Fruit fly (Drosophila melanogaster): ENCODE data around the gene CG32681.

The CG32681 gene

DNA sequence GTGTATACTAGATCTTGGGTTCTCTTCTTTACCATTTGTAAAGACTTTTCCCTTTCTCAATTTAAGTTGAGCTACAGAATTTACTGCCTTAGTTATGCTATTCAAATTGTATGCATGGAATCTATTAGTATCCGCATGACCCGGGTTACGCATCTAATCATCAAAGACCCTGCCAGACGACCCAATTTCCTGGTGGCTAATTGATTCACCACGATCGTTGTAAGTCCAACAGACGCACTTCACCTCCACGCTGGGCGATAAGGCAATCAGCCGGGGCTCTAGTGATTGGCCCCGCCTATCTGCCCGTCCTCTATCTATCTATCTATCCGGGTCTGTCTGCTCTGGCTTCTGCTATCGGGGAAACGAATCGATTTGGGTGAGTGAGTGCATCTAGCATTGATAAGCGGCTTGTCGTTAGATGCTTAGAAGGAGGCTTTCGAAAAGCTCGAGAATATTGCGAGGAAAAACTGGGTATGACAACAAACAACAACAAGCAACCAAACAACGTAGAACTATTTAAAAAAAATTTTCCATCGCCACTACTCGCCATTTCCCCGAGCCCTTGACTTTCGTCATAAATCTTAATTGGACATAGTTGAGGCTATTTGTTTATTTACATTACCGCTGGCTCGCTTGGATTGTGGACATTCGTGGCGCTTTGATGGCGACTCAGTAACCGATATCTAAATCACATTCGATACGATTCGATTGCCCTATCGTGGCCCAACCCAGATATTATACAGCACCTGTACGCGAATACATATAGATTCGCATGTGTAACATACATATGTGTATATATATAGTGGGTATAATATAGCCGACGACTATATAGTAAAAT, 10.7 kb downstream of the CG32681 start:
- TF ChIP-seq EcR (GFP tag; optimal IDR thresholded peaks at IDR 0.05) (peak; percentile 68), Ets98B (GFP tag; IDR thresholded peaks at IDR 0.05) (0 out of 2 replicates have a peak, but pooled peaks have one; percentile 8), fd96Ca (GFP tag; IDR thresholded peaks at IDR 0.05) (no peak), D1 (tag; optimal IDR thresholded peaks at IDR 0.05) (no peak), Pif1B (GFP tag; optimal IDR thresholded peaks at IDR 0.05) (no peak)

dm6 chrX:10369763-10370162, 11.4 kb downstream of the CG32681 start:
- TF ChIP-seq CG14655 (GFP tag; optimal IDR thresholded peaks at IDR 0.05) (no peak), CG10348 (GFP tag; IDR thresholded peaks at IDR 0.05) (no peak), D1 (tag; optimal IDR thresholded peaks at IDR 0.05) (no peak), CG32121 (GFP tag; IDR thresholded peaks at IDR 0.05) (no peak), CG13204 (GFP tag; optimal IDR thresholded peaks at IDR 0.05) (no peak), Ets98B (GFP tag; IDR thresholded peaks at IDR 0.05) (no peak), Pif1B (GFP tag; optimal IDR thresholded peaks at IDR 0.05) (no peak), Pif1A (GFP tag; optimal IDR thresholded peaks at IDR 0.05) (no peak), gl (tag; optimal IDR thresholded peaks at IDR 0.05) (no peak)

- TF ChIP-seq rn (GFP tag; IDR thresholded peaks at IDR 0.05) (no peak), CG32121 (GFP tag; IDR thresholded peaks at IDR 0.05) (no peak), EcR (GFP tag; optimal IDR thresholded peaks at IDR 0.05) (no peak), gl (tag; optimal IDR thresholded peaks at IDR 0.05) (no peak), Pif1A (GFP tag; optimal IDR thresholded peaks at IDR 0.05) (no peak), CG10348 (GFP tag; IDR thresholded peaks at IDR 0.05) (no peak), CG4496 (GFP tag; IDR thresholded peaks at IDR 0.05) (no peak), CG12605 (GFP tag; IDR thresholded peaks at IDR 0.05) (no peak), CG8301 (tag; optimal IDR thresholded peaks at IDR 0.05) (no peak), Pif1B (GFP tag; optimal IDR thresholded peaks at IDR 0.05) (no peak), Snoo (tag; optimal IDR thresholded peaks at IDR 0.05) (no peak), Ets98B (GFP tag; IDR thresholded peaks at IDR 0.05) (no peak), CG17806 (tag; optimal IDR thresholded peaks at IDR 0.05) (no peak), CG13204 (GFP tag; optimal IDR thresholded peaks at IDR 0.05) (no peak)
Observed at dm6 chrX:10369315-10369714, 11.8 kb downstream of the CG32681 start.

DNA sequence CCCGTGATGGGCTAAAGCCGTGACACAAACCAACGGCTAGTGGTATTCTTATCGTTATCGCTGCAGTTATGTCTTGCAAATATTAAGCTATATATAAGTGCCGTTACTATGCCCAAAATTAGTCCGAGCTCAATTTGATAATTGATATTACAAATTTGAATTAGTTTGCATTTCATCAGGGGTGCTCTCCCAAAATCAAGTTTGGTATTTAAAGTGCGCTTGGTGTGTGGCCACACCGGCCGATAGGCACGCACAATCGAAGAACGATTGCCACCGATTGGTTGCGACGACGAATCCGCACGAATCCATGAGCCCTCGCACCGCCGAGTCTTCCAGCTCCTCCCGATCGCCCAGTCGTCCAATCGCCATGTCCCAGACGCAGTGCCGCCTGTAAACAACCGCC, 13.3 kb downstream of the CG32681 start, which contains the start of gene CG17841:
TSS of gene CG17841 (plus strand) at position 252 of the 403 bp plus-strand sequence.
- no peak for TF ChIP-seq CG10348 (GFP tag; IDR thresholded peaks at IDR 0.05)
- TF ChIP-seq CG12605 (GFP tag; IDR thresholded peaks at IDR 0.05) = 0 out of 2 replicates have a peak, but pooled peaks have one; percentile 20
- no peak for TF ChIP-seq CG14655 (GFP tag; optimal IDR thresholded peaks at IDR 0.05)
- TF ChIP-seq Ets98B (GFP tag; IDR thresholded peaks at IDR 0.05) = no peak
- TF ChIP-seq CG4496 (GFP tag; IDR thresholded peaks at IDR 0.05) = no peak
- no peak for TF ChIP-seq Pif1A (GFP tag; optimal IDR thresholded peaks at IDR 0.05)

- TF ChIP-seq CG8301 (tag; optimal IDR thresholded peaks at IDR 0.05) = no peak
Observed at dm6 chrX:10367372-10367771, 13.8 kb downstream of the CG32681 start, which contains the start of gene CG32679. CG32679 (minus strand) TSS chrX:10367472.

DNA sequence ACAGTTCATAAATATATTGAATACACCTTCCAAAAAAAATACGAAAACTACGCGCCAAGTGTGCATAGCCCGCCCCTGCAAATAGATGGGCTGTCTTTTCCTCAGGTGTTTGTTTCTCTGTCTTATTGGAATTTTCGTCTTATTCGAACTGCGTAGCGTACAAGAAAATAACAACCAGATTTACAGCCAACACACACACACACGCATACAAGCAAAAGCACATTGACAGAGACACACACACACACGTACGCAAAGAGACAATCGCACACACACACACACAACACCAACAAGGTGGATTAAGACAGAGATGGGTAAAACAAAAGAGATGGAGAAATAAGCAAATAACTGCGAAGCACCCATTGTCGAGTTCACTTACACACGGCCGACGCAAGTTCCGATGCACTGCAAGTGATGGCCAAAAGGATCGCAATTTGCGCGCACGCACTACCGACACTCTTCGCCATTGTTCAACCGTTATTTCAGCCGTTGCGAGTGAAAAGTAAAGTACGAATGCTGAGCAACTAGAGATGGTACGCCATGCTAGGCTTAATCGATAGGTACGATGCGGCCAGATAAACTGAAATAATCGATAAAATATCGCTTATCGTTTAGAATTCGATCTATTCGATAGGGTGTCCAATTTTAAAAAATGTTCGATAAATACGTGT, 15.3 kb downstream of the CG32681 start:
- TF ChIP-seq CG4496 (GFP tag; IDR thresholded peaks at IDR 0.05) = 0 out of 3 replicates have a peak, but pooled peaks have one; percentile 50
- no peak for TF ChIP-seq CG14655 (GFP tag; optimal IDR thresholded peaks at IDR 0.05)
- no peak for TF ChIP-seq CG9948 (tag; optimal IDR thresholded peaks at IDR 0.05)
- TF ChIP-seq Ets98B (GFP tag; IDR thresholded peaks at IDR 0.05) = no peak
- TF ChIP-seq CG12605 (GFP tag; IDR thresholded peaks at IDR 0.05) = peak; percentile 25; the same call in 1 of the 2 replicates
- peak; percentile 58 for TF ChIP-seq EcR (GFP tag; optimal IDR thresholded peaks at IDR 0.05)
- peak; percentile 5 for TF ChIP-seq Snoo (tag; optimal IDR thresholded peaks at IDR 0.05)
- peak; percentile 8 for TF ChIP-seq CG8159 (tag; optimal IDR thresholded peaks at IDR 0.05)
- peak; percentile 26; the same call in 1 of the 3 replicates for TF ChIP-seq fd96Ca (GFP tag; IDR thresholded peaks at IDR 0.05)

DNA sequence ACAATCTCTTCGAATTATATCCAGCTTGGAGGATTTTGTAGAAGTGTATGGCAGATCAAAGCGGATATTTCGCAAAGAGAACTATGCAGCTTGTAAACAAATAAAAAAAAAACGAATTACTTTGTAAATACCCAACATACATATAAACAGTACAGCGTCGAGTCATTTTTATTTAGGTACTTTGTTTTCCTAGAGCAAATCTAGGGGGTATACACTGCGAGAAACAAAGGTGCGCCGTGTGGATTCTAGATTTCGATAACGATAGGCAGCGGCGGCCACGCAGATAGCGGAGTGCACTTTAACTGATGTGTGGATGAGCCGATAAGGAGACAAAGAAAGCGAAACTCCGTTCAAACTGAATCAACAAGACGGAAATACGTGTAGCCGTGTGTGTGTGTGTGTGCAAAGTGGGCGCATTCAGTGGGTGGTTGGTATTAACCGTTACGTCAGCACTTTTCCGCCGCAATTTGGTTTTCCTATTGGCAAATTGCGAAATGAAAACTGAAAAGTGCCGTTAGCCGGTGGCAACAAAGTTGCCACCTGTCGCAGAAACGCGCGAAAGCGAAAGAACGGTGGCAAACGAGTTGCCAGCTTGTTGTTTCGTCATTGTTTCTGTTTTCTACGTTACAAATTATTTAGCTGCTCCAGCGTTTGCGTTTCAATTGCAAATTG, 16.5 kb downstream of the CG32681 start:
- peak; percentile 15 for TF ChIP-seq CG8159 (tag; optimal IDR thresholded peaks at IDR 0.05)
- TF ChIP-seq rn (GFP tag; IDR thresholded peaks at IDR 0.05) = no peak
- no peak for TF ChIP-seq CG17806 (tag; optimal IDR thresholded peaks at IDR 0.05)
- no peak for TF ChIP-seq CG8301 (tag; optimal IDR thresholded peaks at IDR 0.05)
- peak; percentile 24 for TF ChIP-seq Pif1A (GFP tag; optimal IDR thresholded peaks at IDR 0.05)
- 0 out of 3 replicates have a peak, but pooled peaks have one; percentile 29 for TF ChIP-seq fd96Ca (GFP tag; IDR thresholded peaks at IDR 0.05)
- TF ChIP-seq Snoo (tag; optimal IDR thresholded peaks at IDR 0.05) = no peak
- no peak for TF ChIP-seq D1 (tag; optimal IDR thresholded peaks at IDR 0.05)
- no peak for TF ChIP-seq EcR (GFP tag; optimal IDR thresholded peaks at IDR 0.05)
- TF ChIP-seq CG13204 (GFP tag; optimal IDR thresholded peaks at IDR 0.05) = no peak
- TF ChIP-seq CG32121 (GFP tag; IDR thresholded peaks at IDR 0.05) = no peak

All from whole organism, pupa.